Fruit fly (Drosophila melanogaster) whole organism, prepupa: ENCODE results near the gene Eig71Eh.
A peak's percentile ranks its signal among the peaks of the same experiment; 100 is the strongest.

Source experiments
- Blimp-1 ChIP-seq: fragments of 200-800 bp; sonication (Bioruptor generic); optimal IDR thresholded peaks from 3 replicates; lab custom pipeline; 2017; ENCODE audit warnings: missing biosample characterization, missing genetic modification characterization, mild to moderate bottlenecking, moderate library complexity, missing genetic modification reagents
- CG10631 ChIP-seq: fragments of 200-800 bp; sonication (Bioruptor generic); optimal IDR thresholded peaks from 2 replicates; lab custom pipeline; 2016; ENCODE audit warnings: missing biosample characterization, missing genetic modification characterization
- CG10669 ChIP-seq: fragments of 200-800 bp; sonication (Bioruptor generic); optimal IDR thresholded peaks from 3 replicates; lab custom pipeline; 2018; ENCODE audit warnings: missing biosample characterization, mild to moderate bottlenecking, missing genetic modification characterization, moderate library complexity
- CG11294 ChIP-seq: fragments of 200-800 bp; sonication (Bioruptor generic); IDR thresholded peaks from 2 replicates; pipeline ENCODE4 v1.3.6; 2022; ENCODE audit warnings: missing biosample characterization, missing genetic modification characterization
- CG11762 ChIP-seq: fragments of 200-800 bp; sonication (Bioruptor generic); optimal IDR thresholded peaks from 3 replicates; lab custom pipeline; 2016; ENCODE audit warnings: missing biosample characterization, missing genetic modification characterization; ENCODE audit not compliant: insufficient read depth
- CG11902 ChIP-seq: fragments of 200-800 bp; sonication (Bioruptor generic); optimal IDR thresholded peaks from 3 replicates; lab custom pipeline; 2016; ENCODE audit warnings: missing biosample characterization, missing genetic modification characterization
- CG15336 ChIP-seq: fragments of 200-800 bp; sonication (Bioruptor generic); IDR thresholded peaks from 2 replicates; pipeline ENCODE4 v1.3.6; 2022; ENCODE audit warnings: missing biosample characterization, missing genetic modification characterization
- CG16779 ChIP-seq: fragments of 200-800 bp; sonication (Bioruptor generic); optimal IDR thresholded peaks from 3 replicates; lab custom pipeline; 2017; ENCODE audit warnings: missing biosample characterization, mild to moderate bottlenecking, missing genetic modification characterization
- CG3032 ChIP-seq: fragments of 200-800 bp; optimal IDR thresholded peaks from 2 replicates; lab custom pipeline; 2019; ENCODE audit warnings: missing biosample characterization, mild to moderate bottlenecking, missing genetic modification characterization, moderate library complexity
- CG32006 ChIP-seq: fragments of 200-800 bp; sonication (Bioruptor generic); optimal IDR thresholded peaks from 3 replicates; lab custom pipeline; 2017; ENCODE audit warnings: missing biosample characterization, mild to moderate bottlenecking, missing genetic modification characterization
- CG34406 ChIP-seq: fragments of 200-800 bp; sonication (Bioruptor generic); optimal IDR thresholded peaks from 3 replicates; lab custom pipeline; 2016; ENCODE audit warnings: missing biosample characterization, missing genetic modification characterization
- CG3919 ChIP-seq: fragments of 200-800 bp; sonication (Bioruptor generic); optimal IDR thresholded peaks from 3 replicates; lab custom pipeline; 2016; ENCODE audit warnings: missing biosample characterization, missing genetic modification characterization
- CG4318 ChIP-seq: fragments of 200-800 bp; sonication (Bioruptor generic); optimal IDR thresholded peaks from 3 replicates; lab custom pipeline; 2017; ENCODE audit warnings: missing biosample characterization, mild to moderate bottlenecking, missing genetic modification characterization
- CG6163 ChIP-seq: fragments of 200-800 bp; sonication (Bioruptor generic); IDR thresholded peaks from 3 replicates; pipeline ENCODE4 v1.3.6; 2022; ENCODE audit warnings: missing biosample characterization, missing genetic modification characterization
- CG6792 ChIP-seq: fragments of 200-800 bp; sonication (Bioruptor generic); optimal IDR thresholded peaks from 3 replicates; lab custom pipeline; 2016; ENCODE audit warnings: missing biosample characterization, missing genetic modification characterization
- CG6808 ChIP-seq: fragments of 200-800 bp; sonication (Bioruptor generic); optimal IDR thresholded peaks from 3 replicates; lab custom pipeline; 2017; ENCODE audit warnings: missing biosample characterization, missing genetic modification characterization, mild to moderate bottlenecking, moderate library complexity, missing genetic modification reagents
- CG7368 ChIP-seq: fragments of 200-800 bp; sonication (Bioruptor generic); optimal IDR thresholded peaks from 3 replicates; lab custom pipeline; 2016; ENCODE audit warnings: missing biosample characterization, missing genetic modification characterization
- CG9139 ChIP-seq: fragments of 200-800 bp; sonication (Bioruptor generic); optimal IDR thresholded peaks from 3 replicates; lab custom pipeline; 2017; ENCODE audit warnings: missing biosample characterization, mild to moderate bottlenecking, missing genetic modification characterization
- Eip78C ChIP-seq: fragments of 200-800 bp; sonication (Bioruptor generic); peaks from one replicate; lab custom pipeline; 2016; ENCODE audit warnings: missing biosample characterization, missing genetic modification characterization
- Eip93F ChIP-seq: fragments of 200-800 bp; sonication (Bioruptor generic); optimal IDR thresholded peaks from 2 replicates; lab custom pipeline; 2016; ENCODE audit warnings: missing biosample characterization, mild to moderate bottlenecking, missing genetic modification characterization
- Ets21C ChIP-seq: fragments of 200-800 bp; sonication (Bioruptor generic); optimal IDR thresholded peaks from 3 replicates; lab custom pipeline; 2016; ENCODE audit warnings: missing biosample characterization, missing genetic modification characterization
- Gug ChIP-seq: fragments of 200-800 bp; sonication (Bioruptor generic); IDR thresholded peaks from 2 replicates; pipeline ENCODE4 v1.3.6; 2022; ENCODE audit warnings: missing biosample characterization, missing genetic modification characterization
- Hr38 ChIP-seq: sonication (Bioruptor generic); optimal IDR thresholded peaks from 2 replicates; lab custom pipeline; 2016; ENCODE audit warnings: missing biosample characterization, missing genetic modification characterization
- Hr39 ChIP-seq: fragments of 200-800 bp; sonication (Bioruptor generic); optimal IDR thresholded peaks from 2 replicates; lab custom pipeline; 2016; ENCODE audit warnings: missing biosample characterization, missing genetic modification characterization
- Lpt ChIP-seq: fragments of 200-800 bp; sonication (Bioruptor generic); optimal IDR thresholded peaks from 3 replicates; lab custom pipeline; 2016; ENCODE audit warnings: missing biosample characterization, missing genetic modification characterization
- Met ChIP-seq: fragments of 200-800 bp; sonication (Bioruptor generic); optimal IDR thresholded peaks from 3 replicates; lab custom pipeline; 2016; ENCODE audit warnings: missing biosample characterization, missing genetic modification characterization
- Smox ChIP-seq: fragments of 200-800 bp; sonication (Bioruptor generic); optimal IDR thresholded peaks from 3 replicates; lab custom pipeline; 2016; ENCODE audit warnings: missing biosample characterization, missing genetic modification characterization
- Sox102F ChIP-seq: fragments of 200-800 bp; sonication (Bioruptor generic); optimal IDR thresholded peaks from 2 replicates; lab custom pipeline; 2016; ENCODE audit warnings: missing biosample characterization, mild to moderate bottlenecking, missing genetic modification characterization
- achi ChIP-seq: fragments of 200-800 bp; sonication (Bioruptor generic); optimal IDR thresholded peaks from 3 replicates; lab custom pipeline; 2016; ENCODE audit warnings: missing biosample characterization, missing genetic modification characterization
- acj6 ChIP-seq: fragments of 200-800 bp; sonication (Bioruptor generic); optimal IDR thresholded peaks from 3 replicates; lab custom pipeline; 2016; ENCODE audit warnings: missing biosample characterization, missing genetic modification characterization
- cyc ChIP-seq: fragments of 200-800 bp; sonication (Bioruptor generic); optimal IDR thresholded peaks from 3 replicates; lab custom pipeline; 2016; ENCODE audit warnings: missing biosample characterization, missing genetic modification characterization
- dsx ChIP-seq: fragments of 200-800 bp; optimal IDR thresholded peaks from 3 replicates; lab custom pipeline; 2019; ENCODE audit warnings: missing biosample characterization, mild to moderate bottlenecking, missing genetic modification characterization, moderate library complexity; ENCODE audit not compliant: poor library complexity, severe bottlenecking
- eg ChIP-seq: fragments of 200-800 bp; sonication (Bioruptor generic); IDR thresholded peaks from 3 replicates; pipeline ENCODE4 v1.3.6; 2022; ENCODE audit warnings: missing biosample characterization, missing genetic modification characterization
- esn ChIP-seq: fragments of 200-800 bp; sonication (Bioruptor generic); optimal IDR thresholded peaks from 2 replicates; lab custom pipeline; 2016; ENCODE audit warnings: missing biosample characterization, mild to moderate bottlenecking, missing genetic modification characterization, moderate library complexity
- fkh ChIP-seq: fragments of 200-800 bp; sonication (Bioruptor generic); optimal IDR thresholded peaks from 3 replicates; lab custom pipeline; 2017; ENCODE audit warnings: missing biosample characterization, mild to moderate bottlenecking, missing genetic modification characterization, moderate library complexity
- net ChIP-seq: fragments of 200-800 bp; sonication (Bioruptor generic); optimal IDR thresholded peaks from 3 replicates; lab custom pipeline; 2016; ENCODE audit warnings: missing biosample characterization, missing genetic modification characterization
- pdm3 ChIP-seq: fragments of 200-800 bp; sonication (Bioruptor generic); optimal IDR thresholded peaks from 3 replicates; lab custom pipeline; 2016; ENCODE audit warnings: missing biosample characterization, missing genetic modification characterization
- spab ChIP-seq: fragments of 200-800 bp; sonication (Bioruptor generic); optimal IDR thresholded peaks from 2 replicates; lab custom pipeline; 2017; ENCODE audit warnings: missing biosample characterization, mild to moderate bottlenecking, missing genetic modification characterization, missing genetic modification reagents
- svp ChIP-seq: fragments of 200-800 bp; sonication (Bioruptor generic); peaks from one replicate; lab custom pipeline; 2016; ENCODE audit warnings: missing biosample characterization, missing genetic modification characterization
- topi ChIP-seq: fragments of 200-800 bp; sonication (Bioruptor generic); optimal IDR thresholded peaks from 3 replicates; lab custom pipeline; 2016; ENCODE audit warnings: missing biosample characterization, missing genetic modification characterization
- vri ChIP-seq: fragments of 200-800 bp; sonication (Bioruptor generic); optimal IDR thresholded peaks from 3 replicates; lab custom pipeline; 2016; ENCODE audit warnings: missing biosample characterization, mild to moderate bottlenecking, missing genetic modification characterization

Gene Eig71Eh

DNA sequence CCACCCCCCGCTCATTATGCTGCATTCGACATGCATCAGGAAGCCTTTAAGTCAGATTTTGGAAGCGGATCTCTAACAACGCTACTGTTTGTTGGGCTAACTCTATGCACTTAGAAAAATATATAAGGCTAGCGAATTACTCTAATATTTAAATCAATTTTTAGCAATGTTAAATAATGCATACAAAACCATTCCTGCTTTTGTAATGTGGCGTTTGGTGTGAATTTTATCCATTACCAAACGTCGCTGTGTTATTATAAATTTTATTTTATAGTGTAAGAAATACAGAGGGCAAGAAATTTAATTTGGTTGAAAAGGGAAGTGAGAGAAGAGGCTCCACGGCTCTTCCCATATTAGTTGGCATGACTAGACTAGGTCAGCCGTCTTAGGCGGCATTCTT is 13.6 kb upstream of the Eig71Eh start:
- TF ChIP-seq CG6163 (GFP tag; lab: Robert Waterston, UW): no peak
- TF ChIP-seq acj6 (GFP tag; lab: Kevin White, UChicago): peak; percentile 6
- peak; percentile 4 for TF ChIP-seq esn
- peak; percentile 43 for TF ChIP-seq Eip78C
- no peak for TF ChIP-seq CG10669 (GFP tag; lab: Kevin White, UChicago)
- TF ChIP-seq Blimp-1 (GFP tag; lab: Kevin White, UChicago): no peak
- no peak for TF ChIP-seq dsx (GFP tag; lab: Kevin White, UChicago)
- no peak for TF ChIP-seq CG3032
- TF ChIP-seq spab (GFP tag; lab: Kevin White, UChicago): no peak
- no peak for TF ChIP-seq CG4318 (GFP tag; lab: Kevin White, UChicago)
- no peak for TF ChIP-seq CG11902 (GFP tag; lab: Kevin White, UChicago)
- TF ChIP-seq Smox (GFP tag; lab: Kevin White, UChicago): no peak
- no peak for TF ChIP-seq vri (GFP tag; lab: Kevin White, UChicago)
- no peak for TF ChIP-seq CG15336 (GFP tag; lab: Robert Waterston, UW)

DNA sequence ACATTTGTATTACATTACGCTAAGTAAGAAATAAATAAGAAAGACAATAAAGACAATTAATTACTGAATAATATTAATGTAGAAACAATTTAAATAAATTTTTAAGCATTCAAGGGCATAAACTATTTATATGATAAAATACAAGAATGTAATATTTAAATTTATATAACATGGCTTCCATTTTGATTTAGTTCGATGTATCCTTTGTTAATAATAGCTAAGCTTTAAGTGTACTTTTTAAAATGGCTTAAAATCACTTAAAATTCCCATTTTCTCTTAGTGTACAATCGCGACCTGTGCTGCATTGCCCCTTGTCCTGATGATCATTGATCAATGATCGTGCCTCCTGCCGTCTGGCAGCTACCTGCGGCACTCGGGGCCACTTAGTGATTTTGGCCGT is 11.2 kb upstream of the Eig71Eh start:
- TF ChIP-seq CG7368 (no peak), spab (GFP tag; lab: Kevin White, UChicago) (no peak), Blimp-1 (GFP tag; lab: Kevin White, UChicago) (peak; percentile 9), Smox (GFP tag; lab: Kevin White, UChicago) (peak; percentile 24), fkh (GFP tag; lab: Kevin White, UChicago) (no peak), Gug (GFP tag; lab: Robert Waterston, UW) (no peak), Sox102F (no peak), CG32006 (GFP tag; lab: Kevin White, UChicago) (no peak), CG34406 (GFP tag; lab: Kevin White, UChicago) (peak; percentile 47), acj6 (GFP tag; lab: Kevin White, UChicago) (peak; percentile 2), cyc (peak; percentile 9), CG11902 (GFP tag; lab: Kevin White, UChicago) (no peak), eg (GFP tag; lab: Robert Waterston, UW) (no peak), topi (GFP tag; lab: Kevin White, UChicago) (peak; percentile 17), CG6792 (GFP tag; lab: Kevin White, UChicago) (peak; percentile 26), Eip78C (peak; percentile 48), esn (peak; percentile 38), Hr39 (GFP tag; lab: Kevin White, UChicago) (no peak), CG16779 (tag; lab: Kevin White, UChicago) (no peak), vri (GFP tag; lab: Kevin White, UChicago) (peak; percentile 3), CG11762 (no peak), Met (GFP tag; lab: Kevin White, UChicago) (peak; percentile 21), svp (GFP tag; lab: Kevin White, UChicago) (peak; percentile 78), achi (peak; percentile 12), CG6163 (GFP tag; lab: Robert Waterston, UW) (no peak), CG3919 (GFP tag; lab: Kevin White, UChicago) (peak; percentile 21), net (GFP tag; lab: Kevin White, UChicago) (no peak), CG10631 (GFP tag; lab: Kevin White, UChicago) (peak; percentile 21), CG10669 (GFP tag; lab: Kevin White, UChicago) (no peak), Hr38 (GFP tag; lab: Kevin White, UChicago) (no peak), CG9139 (no peak)
- TF ChIP-seq, all 60 proteins: peak for 15

DNA sequence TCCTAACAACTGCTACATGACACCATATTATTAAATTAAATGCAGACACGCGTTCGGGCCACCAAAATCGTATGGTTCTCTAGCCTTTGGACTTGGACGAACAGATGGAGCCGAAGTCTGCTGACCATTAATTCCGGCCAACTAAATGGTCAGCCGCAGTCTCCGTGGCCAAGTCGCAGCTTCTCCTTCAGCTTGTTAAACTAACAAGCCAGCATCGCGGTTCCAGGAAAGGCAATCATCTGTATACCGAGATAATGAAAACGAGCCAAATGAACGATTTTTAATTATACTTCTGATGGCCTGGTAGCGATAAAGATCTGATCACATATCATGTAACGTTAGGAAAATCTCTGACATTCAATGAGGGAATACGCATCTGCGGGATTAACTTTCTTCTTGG is 10.7 kb upstream of the Eig71Eh start:
- TF ChIP-seq CG3032: no peak
- TF ChIP-seq Blimp-1 (GFP tag; lab: Kevin White, UChicago): no peak
- TF ChIP-seq CG11902 (GFP tag; lab: Kevin White, UChicago): no peak
- TF ChIP-seq Gug (GFP tag; lab: Robert Waterston, UW): no peak
- no peak for TF ChIP-seq Ets21C (GFP tag; lab: Kevin White, UChicago)
- no peak for TF ChIP-seq Lpt (GFP tag; lab: Kevin White, UChicago)
- TF ChIP-seq pdm3 (GFP tag; lab: Kevin White, UChicago): no peak
- no peak for TF ChIP-seq Hr39 (GFP tag; lab: Kevin White, UChicago)
- TF ChIP-seq Eip93F: no peak
- no peak for TF ChIP-seq CG11294 (GFP tag; lab: Robert Waterston, UW)
- TF ChIP-seq CG6808 (GFP tag; lab: Kevin White, UChicago): no peak
